Fruit fly (Drosophila melanogaster): ENCODE results near the gene PGRP-SA.

Gene PGRP-SA

dm6 chrX:11548701-11549100, 12.7 kb upstream of the PGRP-SA start (continued):
- TF ChIP-seq tna (GFP tag; IDR thresholded peaks at IDR 0.05; ENCODE audit: partially characterized antibody) = no peak
- no peak for TF ChIP-seq Abd-B (GFP tag; optimal IDR thresholded peaks at IDR 0.05)
- TF ChIP-seq ham (GFP tag; IDR thresholded peaks at IDR 0.05) = no peak
- no peak for TF ChIP-seq Sry-δ (GFP tag; optimal IDR thresholded peaks at IDR 0.05)
- peak; percentile 27 for TF ChIP-seq crc (GFP tag; optimal IDR thresholded peaks at IDR 0.05)
- TF ChIP-seq otp (GFP tag; IDR thresholded peaks at IDR 0.05) = peak; percentile 30; the same call in 1 of the 3 replicates
- no peak for TF ChIP-seq kah (GFP tag; optimal IDR thresholded peaks at IDR 0.05)
- peak; percentile 72 for TF ChIP-seq CG2712 (tag; optimal IDR thresholded peaks at IDR 0.05)
- TF ChIP-seq Deaf1 (tag; optimal IDR thresholded peaks at IDR 0.05) = no peak
- TF ChIP-seq cas (GFP tag; IDR thresholded peaks at IDR 0.05) = no peak
- TF ChIP-seq CG1647 (GFP tag; optimal IDR thresholded peaks at IDR 0.05) = no peak
- TF ChIP-seq ab (GFP tag; optimal IDR thresholded peaks at IDR 0.05) = no peak
- TF ChIP-seq nom (GFP tag; optimal IDR thresholded peaks at IDR 0.05) = no peak
- TF ChIP-seq chn (GFP tag; optimal IDR thresholded peaks at IDR 0.05) = peak; percentile 27
- TF ChIP-seq HLHmδ (GFP tag; optimal IDR thresholded peaks at IDR 0.05) = no peak
- TF ChIP-seq CG3847 (GFP tag; IDR thresholded peaks at IDR 0.05) = no peak
- TF ChIP-seq NC2α (GFP tag; optimal IDR thresholded peaks at IDR 0.05) = peak; percentile 34
- no peak for TF ChIP-seq prd (optimal IDR thresholded peaks at IDR 0.05)
- no peak; the same call in 2 of the 3 replicates for TF ChIP-seq prd (GFP tag; IDR thresholded peaks at IDR 0.05)
- no peak for TF ChIP-seq CG34224 (GFP tag; IDR thresholded peaks at IDR 0.05; ENCODE audit: partially characterized antibody)
- TF ChIP-seq Bdp1 (GFP tag; optimal IDR thresholded peaks at IDR 0.05) = peak; percentile 24
- no peak for TF ChIP-seq inv (GFP tag; IDR thresholded peaks at IDR 0.05; ENCODE audit: partially characterized antibody)
- TF ChIP-seq cwo (GFP tag; optimal IDR thresholded peaks at IDR 0.05) = no peak
- TF ChIP-seq CG3163 (GFP tag; optimal IDR thresholded peaks at IDR 0.05) = peak; percentile 15
- TF ChIP-seq vnd (GFP tag; IDR thresholded peaks at IDR 0.05; ENCODE audit: partially characterized antibody) = no peak
- peak; percentile 15 for TF ChIP-seq CG13624 (GFP tag; optimal IDR thresholded peaks at IDR 0.05)
- no peak for TF ChIP-seq jigr1 (GFP tag; IDR thresholded peaks at IDR 0.05)
- peak; percentile 8; the same call in 1 of the 2 replicates for TF ChIP-seq lmd (GFP tag; IDR thresholded peaks at IDR 0.05)
- no peak for TF ChIP-seq CG9817 (tag; optimal IDR thresholded peaks at IDR 0.05)
- TF ChIP-seq Med (GFP tag) = peak; percentile 85
- no peak for TF ChIP-seq CG8765 (GFP tag; IDR thresholded peaks at IDR 0.05)
- no peak for TF ChIP-seq Sry-β (GFP tag; optimal IDR thresholded peaks at IDR 0.05)
- no peak for TF ChIP-seq fd64A (GFP tag; optimal IDR thresholded peaks at IDR 0.05)
- TF ChIP-seq pan (optimal IDR thresholded peaks at IDR 0.05) = no peak
- no peak for TF ChIP-seq pan (GFP tag; optimal IDR thresholded peaks at IDR 0.05 in 1 of 2, IDR thresholded peaks at IDR 0.05 in 1 of 2)
- no peak for TF ChIP-seq yki (optimal IDR thresholded peaks at IDR 0.05)
- no peak for TF ChIP-seq ems (GFP tag; optimal IDR thresholded peaks at IDR 0.05)
- no peak for TF ChIP-seq CG17328 (GFP tag; IDR thresholded peaks at IDR 0.05)
- no peak for TF ChIP-seq stwl (tag; optimal IDR thresholded peaks at IDR 0.05)
- no peak for TF ChIP-seq salm (tag; optimal IDR thresholded peaks at IDR 0.05)
- TF ChIP-seq repo (GFP tag; optimal IDR thresholded peaks at IDR 0.05) = peak; percentile 38
- no peak for TF ChIP-seq nerfin-2 (GFP tag; IDR thresholded peaks at IDR 0.05; ENCODE audit: partially characterized antibody)
- TF ChIP-seq grn (GFP tag; optimal IDR thresholded peaks at IDR 0.05) = no peak
- TF ChIP-seq hb (GFP tag; IDR thresholded peaks at IDR 0.05; ENCODE audit: partially characterized antibody) = no peak
- TF ChIP-seq CG15479 (GFP tag; optimal IDR thresholded peaks at IDR 0.05) = no peak
- TF ChIP-seq Bteb2 (GFP tag; optimal IDR thresholded peaks at IDR 0.05) = no peak
- TF ChIP-seq Kr (GFP tag; optimal IDR thresholded peaks at IDR 0.05) = no peak
- no peak for TF ChIP-seq CG7357 (GFP tag; IDR thresholded peaks at IDR 0.05)
- TF ChIP-seq tup (GFP tag; optimal IDR thresholded peaks at IDR 0.05) = no peak
- TF ChIP-seq schlank (tag; optimal IDR thresholded peaks at IDR 0.05) = no peak
- TF ChIP-seq CG7928 (GFP tag; optimal IDR thresholded peaks at IDR 0.05) = no peak
- TF ChIP-seq sqz (GFP tag; optimal IDR thresholded peaks at IDR 0.05) = no peak
